Worm (Caenorhabditis elegans): ENCODE results near the gene ZK632.12.

DNA sequence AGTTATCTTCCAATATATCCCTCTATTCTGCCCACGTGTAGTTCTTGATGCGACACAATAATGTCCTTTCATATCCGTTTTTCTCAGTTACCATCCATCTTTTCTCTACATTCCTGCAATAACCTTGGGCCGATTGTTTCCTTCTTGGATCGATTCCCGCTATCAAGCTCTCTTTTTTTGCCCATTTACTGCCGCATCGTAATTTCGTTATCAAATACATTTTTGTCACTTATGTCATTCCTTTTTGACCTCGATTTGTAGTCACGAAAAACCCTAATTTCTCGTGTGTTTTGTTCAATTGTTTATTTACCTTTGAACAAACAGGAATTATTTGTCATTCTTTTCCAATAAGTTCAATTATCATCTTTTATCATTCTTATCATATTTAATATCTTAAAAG lies 19.3 kb downstream of the ZK632.12 start:
- TF ChIP-seq him-1 (tag; optimal IDR thresholded peaks at IDR 0.05) (no peak), snpc-1.3 (tag; optimal IDR thresholded peaks at IDR 0.05; ENCODE audit: insufficient read depth) (no peak), ama-1 (optimal IDR thresholded peaks at IDR 0.05) (no peak), ama-1 (GFP tag; optimal IDR thresholded peaks at IDR 0.05) (no peak), T26A5.8 (tag; optimal IDR thresholded peaks at IDR 0.05) (no peak), ceh-27 (GFP tag; optimal IDR thresholded peaks at IDR 0.05) (no peak), athp-1 (tag; optimal IDR thresholded peaks at IDR 0.05) (no peak), mcd-1 (GFP tag; IDR thresholded peaks at IDR 0.05) (no peak), attf-6 (GFP tag; IDR thresholded peaks at IDR 0.05) (no peak)

Measured in whole organism, young adult.